Worm (Caenorhabditis elegans) whole organism, young adult: ENCODE measurements around the gene T02D1.7.

Source experiments
- B0019.2 ChIP-seq: fragments of 200-800 bp; sonication (Bioruptor generic); conservative IDR thresholded peaks from 2 replicates; pipeline ENCODE4 v1.3.6; 2022; ENCODE audit warnings: missing genetic modification reagents, missing genetic modification characterization, missing compliant biosample characterization
- F23B12.7 ChIP-seq: sonication (generic microtip); optimal IDR thresholded peaks from 2 replicates; lab custom pipeline; 2017; ENCODE audit warnings: missing genetic modification characterization, mild to moderate bottlenecking, missing compliant biosample characterization, antibody characterized with exemption, moderate library complexity; ENCODE audit not compliant: insufficient read depth
- F33H1.4 ChIP-seq: fragments of 200-800 bp; sonication (Bioruptor generic); IDR thresholded peaks from 2 replicates; pipeline ENCODE4 v1.3.6; 2022; ENCODE audit warnings: missing genetic modification reagents, missing genetic modification characterization, missing compliant biosample characterization
- F49E8.2 ChIP-seq: sonication (generic microtip); optimal IDR thresholded peaks from 3 replicates; lab custom pipeline; 2017; ENCODE audit warnings: missing genetic modification characterization, mild to moderate bottlenecking, missing compliant biosample characterization, antibody characterized with exemption, moderate library complexity; ENCODE audit not compliant: insufficient read depth
- F52B5.7 ChIP-seq: sonication (generic microtip); optimal IDR thresholded peaks from 2 replicates; lab custom pipeline; 2016; ENCODE audit warnings: mild to moderate bottlenecking, missing genetic modification characterization, missing compliant biosample characterization
- K12H6.12 ChIP-seq: fragments of 200-800 bp; sonication (Bioruptor generic); optimal IDR thresholded peaks from 2 replicates; lab custom pipeline; 2018; ENCODE audit warnings: mild to moderate bottlenecking, missing genetic modification characterization, missing compliant biosample characterization
- Y56A3A.18 ChIP-seq: fragments of 200-800 bp; sonication (Bioruptor generic); IDR thresholded peaks from 2 replicates; pipeline ENCODE4 v1.3.6; 2022; ENCODE audit warnings: missing genetic modification reagents, missing genetic modification characterization, missing compliant biosample characterization
- Y95B8A.8 ChIP-seq: fragments of 200-800 bp; sonication (Bioruptor generic); IDR thresholded peaks from 2 replicates; pipeline ENCODE4 v1.3.6; 2022; ENCODE audit warnings: missing genetic modification reagents, missing genetic modification characterization, missing compliant biosample characterization
- attf-5 ChIP-seq: fragments of 200-800 bp; sonication (Bioruptor generic); optimal IDR thresholded peaks from 2 replicates; lab custom pipeline; 2018; ENCODE audit warnings: mild to moderate bottlenecking, missing genetic modification characterization, missing compliant biosample characterization
- ccch-3 ChIP-seq: fragments of 200-800 bp; sonication (Bioruptor generic); optimal IDR thresholded peaks from 2 replicates; lab custom pipeline; 2018; ENCODE audit warnings: mild to moderate bottlenecking, missing genetic modification characterization, missing compliant biosample characterization
- cebp-1 ChIP-seq, 2 experiments: fragments of 200-800 bp in 1 of 2; sonication (Bioruptor generic) in 1 of 2; sonication (generic microtip) in 1 of 2; IDR thresholded peaks in 1 of 2; optimal IDR thresholded peaks in 1 of 2; 2 replicates each; pipeline versions ENCODE4 v1.3.6 to Lab custom; 2017 to 2022; ENCODE audit warnings: missing compliant biosample characterization in 2 of 2, missing genetic modification characterization in 2 of 2, mild to moderate bottlenecking in 1 of 2, missing genetic modification reagents in 1 of 2, moderate library complexity in 1 of 2
- ceh-40 ChIP-seq: fragments of 200-800 bp; sonication (Bioruptor generic); IDR thresholded peaks from 2 replicates; pipeline ENCODE4 v1.3.6; 2022; ENCODE audit warnings: missing genetic modification characterization, missing compliant biosample characterization
- ceh-91 ChIP-seq: fragments of 200-800 bp; sonication (Bioruptor generic); IDR thresholded peaks from 2 replicates; pipeline ENCODE4 v1.3.6; 2022; ENCODE audit warnings: missing genetic modification reagents, missing genetic modification characterization, missing compliant biosample characterization
- dpff-1 ChIP-seq: sonication (generic microtip); optimal IDR thresholded peaks from 2 replicates; lab custom pipeline; 2017; ENCODE audit warnings: mild to moderate bottlenecking, missing genetic modification characterization, missing compliant biosample characterization
- ets-4 ChIP-seq: fragments of 200-800 bp; sonication (Bioruptor generic); optimal IDR thresholded peaks from 2 replicates; lab custom pipeline; 2018; ENCODE audit warnings: mild to moderate bottlenecking, missing genetic modification characterization, missing compliant biosample characterization
- gei-17 ChIP-seq: fragments of 200-800 bp; sonication (Bioruptor generic); optimal IDR thresholded peaks from 2 replicates; lab custom pipeline; 2018; ENCODE audit warnings: mild to moderate bottlenecking, missing genetic modification characterization, missing compliant biosample characterization
- him-1 ChIP-seq: sonication (generic microtip); optimal IDR thresholded peaks from 2 replicates; lab custom pipeline; 2016; ENCODE audit warnings: missing genotype, missing genetic modification reagents, missing genetic modification characterization, missing compliant biosample characterization
- hlh-12 ChIP-seq: sonication (generic microtip); optimal IDR thresholded peaks from 2 replicates; lab custom pipeline; 2016; ENCODE audit warnings: missing genetic modification characterization, missing compliant biosample characterization
- hmg-1.2 ChIP-seq: fragments of 200-800 bp; sonication (Bioruptor generic); IDR thresholded peaks from 2 replicates; pipeline ENCODE4 v1.3.6; 2022; ENCODE audit warnings: missing genetic modification reagents, missing genetic modification characterization, missing compliant biosample characterization
- hrde-1 ChIP-seq: sonication (generic microtip); optimal IDR thresholded peaks from 2 replicates; lab custom pipeline; 2016; ENCODE audit warnings: missing genetic modification characterization, mild to moderate bottlenecking, missing compliant biosample characterization, moderate library complexity, missing genotype, missing genetic modification reagents, borderline replicate concordance
- let-607 ChIP-seq, 2 experiments: fragments of 200-800 bp in 1 of 2; sonication (Bioruptor generic) in 1 of 2; sonication (generic microtip) in 1 of 2; optimal IDR thresholded peaks; 2 replicates each; lab custom pipeline; 2016 to 2018; ENCODE audit warnings: mild to moderate bottlenecking in 2 of 2, missing compliant biosample characterization in 2 of 2, missing genetic modification characterization in 2 of 2, moderate library complexity in 2 of 2, missing genotype in 1 of 2
- mes-4 ChIP-seq: sonication (generic microtip); optimal IDR thresholded peaks from 2 replicates; lab custom pipeline; 2016; ENCODE audit warnings: missing genotype, missing genetic modification characterization, missing compliant biosample characterization
- mxl-1 ChIP-seq: sonication (generic microtip); optimal IDR thresholded peaks from 2 replicates; lab custom pipeline; 2016; ENCODE audit warnings: missing genetic modification characterization, missing compliant biosample characterization
- nfya-1 ChIP-seq: sonication (generic microtip); optimal IDR thresholded peaks from 2 replicates; lab custom pipeline; 2017; ENCODE audit warnings: antibody characterized with exemption, missing compliant biosample characterization, missing genetic modification characterization, borderline replicate concordance; ENCODE audit not compliant: insufficient read depth
- nfyb-1 ChIP-seq: fragments of 200-800 bp; sonication (Bioruptor generic); IDR thresholded peaks from 2 replicates; pipeline ENCODE4 v1.3.6; 2022; ENCODE audit warnings: missing genetic modification reagents, missing genetic modification characterization, missing compliant biosample characterization
- nhr-27 ChIP-seq: fragments of 200-800 bp; sonication (Bioruptor generic); optimal IDR thresholded peaks from 2 replicates; lab custom pipeline; 2018; ENCODE audit warnings: mild to moderate bottlenecking, missing genetic modification characterization, moderate library complexity, missing compliant biosample characterization
- nhr-80 ChIP-seq: sonication (generic microtip); optimal IDR thresholded peaks from 2 replicates; lab custom pipeline; 2016; ENCODE audit warnings: missing genetic modification characterization, missing compliant biosample characterization
- pbrm-1 ChIP-seq: fragments of 200-800 bp; sonication (Bioruptor generic); IDR thresholded peaks from 2 replicates; pipeline ENCODE4 v1.3.6; 2022; ENCODE audit warnings: missing genetic modification reagents, missing genetic modification characterization, missing compliant biosample characterization
- rcor-1 ChIP-seq: fragments of 200-800 bp; sonication (Bioruptor generic); IDR thresholded peaks from 2 replicates; pipeline ENCODE4 v1.3.6; 2022; ENCODE audit warnings: missing genetic modification reagents, missing genetic modification characterization, missing compliant biosample characterization
- sea-2 ChIP-seq: fragments of 200-800 bp; sonication (Bioruptor generic); IDR thresholded peaks from 2 replicates; pipeline ENCODE4 v1.3.6; 2022; ENCODE audit warnings: missing genetic modification characterization, missing compliant biosample characterization
- tbp1 ChIP-seq: fragments of 200-800 bp; sonication (Bioruptor generic); optimal IDR thresholded peaks from 2 replicates; lab custom pipeline; 2018; ENCODE audit warnings: mild to moderate bottlenecking, missing genetic modification characterization, missing compliant biosample characterization
- unc-130 ChIP-seq: sonication (generic microtip); optimal IDR thresholded peaks from 2 replicates; lab custom pipeline; 2016; ENCODE audit warnings: missing genetic modification reagents, missing genetic modification characterization, missing compliant biosample characterization
- ztf-6 ChIP-seq: fragments of 200-800 bp; sonication (Bioruptor generic); IDR thresholded peaks from 2 replicates; pipeline ENCODE4 v1.3.6; 2022; ENCODE audit warnings: missing genetic modification reagents, missing genetic modification characterization, missing compliant biosample characterization

The T02D1.7 gene

DNA sequence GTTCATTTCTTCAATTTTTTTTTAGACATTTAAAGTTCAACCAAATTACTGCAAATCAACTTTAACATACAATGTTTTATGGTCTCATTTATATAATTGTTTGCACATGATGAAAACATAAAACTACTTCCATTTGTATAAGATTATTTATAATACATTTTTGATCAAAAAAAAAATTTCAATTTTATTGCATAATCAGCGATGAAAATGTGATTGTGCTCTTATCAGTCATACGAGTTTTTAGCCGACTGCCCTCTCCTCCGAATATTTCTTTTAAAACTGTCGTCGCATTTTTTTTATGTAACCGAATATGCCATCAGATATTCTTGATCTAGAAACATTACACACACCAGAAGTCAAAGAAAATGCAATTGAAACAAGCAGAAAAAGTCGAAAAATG is 33.5 kb upstream of the T02D1.7 start, which contains the start of gene F08A7.1:
Gene F08A7.1 (plus strand): TSS at position 191 of the 400 bp plus-strand sequence.
- TF ChIP-seq F49E8.2 (tag; lab: Kevin White, UChicago) (no peak), mxl-1 (tag; lab: Kevin White, UChicago) (no peak), let-607 (tag; optimal IDR thresholded peaks at IDR 0.05; lab: Kevin White, UChicago) (no peak), nhr-80 (peak; percentile 52), ztf-6 (GFP tag; lab: Robert Waterston, UW) (no peak)
- TF ChIP-seq, all 124 proteins: peak for 1

ce11 chrIV:17440001-17440400 is 33.1 kb upstream of the T02D1.7 start, which contains the start of gene C06A12.19:
Gene C06A12.19, minus strand, starts transcription at chrIV:17440101.
- TF ChIP-seq sea-2 (GFP tag; lab: Robert Waterston, UW) = no peak
- TF ChIP-seq ceh-40 (GFP tag; lab: Robert Waterston, UW) = no peak

ce11 chrIV:17437038-17437437 is 30.1 kb upstream of the T02D1.7 start, which contains the start of gene C06A12.8:
Gene C06A12.8, plus strand, starts transcription at chrIV:17437338.
- no peak for TF ChIP-seq hmg-1.2 (GFP tag; lab: Robert Waterston, UW)
- TF ChIP-seq mes-4 (tag; lab: Kevin White, UChicago) = no peak
- TF ChIP-seq ccch-3 (GFP tag; lab: Kevin White, UChicago) = no peak
- TF ChIP-seq him-1 = no peak
- no peak for TF ChIP-seq nfyb-1 (GFP tag; lab: Robert Waterston, UW)
- no peak for TF ChIP-seq gei-17 (GFP tag; lab: Kevin White, UChicago)
- TF ChIP-seq cebp-1 (GFP tag; IDR thresholded peaks at IDR 0.05; lab: Robert Waterston, UW) = no peak
- no peak for TF ChIP-seq cebp-1 (tag; optimal IDR thresholded peaks at IDR 0.05; lab: Kevin White, UChicago)
- TF ChIP-seq sea-2 (GFP tag; lab: Robert Waterston, UW) = no peak
- TF ChIP-seq hlh-12 (tag; lab: Kevin White, UChicago) = no peak
- no peak for TF ChIP-seq tbp1 (GFP tag; lab: Kevin White, UChicago)
- no peak for TF ChIP-seq ets-4 (GFP tag; lab: Kevin White, UChicago)
- no peak for TF ChIP-seq pbrm-1 (GFP tag; lab: Robert Waterston, UW)
- TF ChIP-seq ceh-91 = no peak
- TF ChIP-seq B0019.2 = no peak
- no peak for TF ChIP-seq Y56A3A.18 (GFP tag; lab: Robert Waterston, UW)

ce11 chrIV:17436552-17436951 is 29.6 kb upstream of the T02D1.7 start, which contains the start of gene gcy-27:
Gene gcy-27, minus strand, starts transcription at chrIV:17436652.
- no peak for TF ChIP-seq let-607 (tag; optimal IDR thresholded peaks at IDR 0.05; lab: Kevin White, UChicago)
- TF ChIP-seq F52B5.7 (tag; lab: Kevin White, UChicago) = no peak
- no peak for TF ChIP-seq hrde-1 (tag; lab: Kevin White, UChicago)
- TF ChIP-seq nhr-27 (tag; lab: Kevin White, UChicago) = no peak
- TF ChIP-seq K12H6.12 (tag; lab: Kevin White, UChicago) = no peak
- TF ChIP-seq rcor-1 = no peak

- TF ChIP-seq F33H1.4 (no peak), dpff-1 (tag; lab: Kevin White, UChicago) (no peak), Y95B8A.8 (no peak), F23B12.7 (tag; lab: Kevin White, UChicago) (no peak), attf-5 (GFP tag; lab: Kevin White, UChicago) (no peak), unc-130 (GFP tag; lab: Kevin White, UChicago) (no peak), hmg-1.2 (GFP tag; lab: Robert Waterston, UW) (no peak), nfya-1 (tag; lab: Kevin White, UChicago) (no peak)
- TF ChIP-seq, all 124 proteins: peak for 0
Observed at ce11 chrIV:17435228-17435627, 28.3 kb upstream of the T02D1.7 start.
